Worm (Caenorhabditis elegans): ENCODE data around the gene ppm-2.
A peak's percentile ranks its signal among the peaks of the same experiment; 100 is the strongest.

DNA sequence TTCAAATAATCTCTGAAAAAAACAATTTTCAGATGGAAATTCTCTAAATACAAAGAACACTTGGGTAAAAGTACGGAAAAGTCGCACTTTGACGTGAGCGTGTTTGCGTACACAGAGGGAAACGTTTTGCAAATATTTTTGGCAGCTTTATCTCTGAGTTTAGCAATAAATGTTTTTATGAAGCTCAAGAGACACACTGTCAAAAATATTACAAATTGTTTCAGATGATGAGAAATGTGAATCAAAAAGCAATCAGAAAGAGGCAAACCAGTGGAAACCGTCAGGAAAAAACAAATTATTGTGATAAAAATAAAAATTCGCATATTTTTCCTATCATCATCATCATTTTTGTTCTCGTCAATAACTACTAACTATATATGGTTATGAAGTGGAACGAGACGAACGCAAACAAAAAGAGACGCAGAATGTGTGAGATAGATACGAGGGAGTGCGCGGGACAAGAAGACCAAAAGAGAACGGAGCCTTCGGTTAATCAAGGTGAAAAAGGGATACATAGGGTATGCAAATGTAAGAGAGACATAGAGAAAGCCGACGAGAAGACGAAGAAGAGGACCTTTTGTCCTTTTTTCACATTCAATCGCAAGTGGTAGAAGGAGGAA is 37.9 kb upstream of the ppm-2 start, which contains the start of gene sel-2:
- no peak for TF ChIP-seq lsy-2 (tag; optimal IDR thresholded peaks at IDR 0.05)
- TF ChIP-seq blmp-1 (tag; optimal IDR thresholded peaks at IDR 0.05), result no peak
- no peak for TF ChIP-seq mls-2 (tag; optimal IDR thresholded peaks at IDR 0.05)
- no peak for TF ChIP-seq ceh-43 (GFP tag; optimal IDR thresholded peaks at IDR 0.05)
- TF ChIP-seq nhr-76 (tag; optimal IDR thresholded peaks at IDR 0.05), result no peak
- no peak for TF ChIP-seq hlh-1 (tag; optimal IDR thresholded peaks at IDR 0.05)
- TF ChIP-seq zip-8 (tag; optimal IDR thresholded peaks at IDR 0.05), result no peak
- TF ChIP-seq unc-39 (tag; optimal IDR thresholded peaks at IDR 0.05), result no peak
- peak; percentile 80 for TF ChIP-seq unc-120 (tag; optimal IDR thresholded peaks at IDR 0.05; ENCODE audit: poor library complexity, severe bottlenecking)
